Fruit fly (Drosophila melanogaster) whole organism, embryonic: Measurements from ENCODE around the gene bor.

Experiments
- Adf1 ChIP-seq: fragments of 200-800 bp; sonication (Bioruptor generic); IDR thresholded peaks from 2 replicates; pipeline ENCODE4 v1.3.6; 2022; ENCODE audit warnings: missing biosample characterization, missing genetic modification characterization
- CG10147 ChIP-seq: fragments of 200-800 bp; sonication (Bioruptor generic); optimal IDR thresholded peaks from 2 replicates; lab custom pipeline; 2019; ENCODE audit warnings: missing biosample characterization, mild to moderate bottlenecking, missing genetic modification characterization, moderate library complexity
- CG10979 ChIP-seq: fragments of 200-800 bp; sonication (Bioruptor generic); optimal IDR thresholded peaks from 2 replicates; lab custom pipeline; 2018; ENCODE audit warnings: missing biosample characterization, mild to moderate bottlenecking, missing genetic modification characterization, moderate library complexity
- CG11398 ChIP-seq: fragments of 200-800 bp; sonication (Bioruptor generic); optimal IDR thresholded peaks from 2 replicates; lab custom pipeline; 2016; ENCODE audit warnings: missing biosample characterization, missing genetic modification characterization
- CG11723 ChIP-seq: fragments of 200-800 bp; sonication (Bioruptor generic); optimal IDR thresholded peaks from 2 replicates; lab custom pipeline; 2017; ENCODE audit warnings: missing biosample characterization, mild to moderate bottlenecking, missing genetic modification characterization
- CG12155 ChIP-seq: fragments of 200-800 bp; sonication (Bioruptor generic); optimal IDR thresholded peaks from 3 replicates; lab custom pipeline; 2016; ENCODE audit warnings: missing biosample characterization, missing genetic modification characterization
- CG1603 ChIP-seq: fragments of 200-800 bp; sonication (Bioruptor generic); optimal IDR thresholded peaks from 2 replicates; lab custom pipeline; 2019; ENCODE audit warnings: missing biosample characterization, mild to moderate bottlenecking, missing genetic modification characterization, moderate library complexity
- CG17385 ChIP-seq: fragments of 200-800 bp; sonication (Bioruptor generic); optimal IDR thresholded peaks from 3 replicates; lab custom pipeline; 2018; ENCODE audit warnings: missing biosample characterization, mild to moderate bottlenecking, missing genetic modification characterization
- CG1792 ChIP-seq: fragments of 200-800 bp; sonication (Bioruptor generic); optimal IDR thresholded peaks from 2 replicates; lab custom pipeline; 2016; ENCODE audit warnings: missing biosample characterization, missing genetic modification characterization
- CG18619 ChIP-seq: fragments of 200-800 bp; sonication (Bioruptor generic); optimal IDR thresholded peaks from 3 replicates; lab custom pipeline; 2017; ENCODE audit warnings: missing biosample characterization, mild to moderate bottlenecking, missing genetic modification characterization
- CG3065 ChIP-seq: fragments of 200-800 bp; sonication (Bioruptor generic); optimal IDR thresholded peaks from 2 replicates; lab custom pipeline; 2016; ENCODE audit warnings: missing biosample characterization, missing genetic modification characterization
- CG31365 ChIP-seq: fragments of 200-800 bp; sonication (Bioruptor generic); optimal IDR thresholded peaks from 2 replicates; lab custom pipeline; 2018; ENCODE audit warnings: missing biosample characterization, mild to moderate bottlenecking, missing genetic modification characterization
- CG33557 ChIP-seq: fragments of 200-800 bp; sonication (Bioruptor generic); optimal IDR thresholded peaks from 2 replicates; lab custom pipeline; 2019; ENCODE audit warnings: missing biosample characterization, mild to moderate bottlenecking, missing genetic modification characterization, moderate library complexity
- CG6254 ChIP-seq: fragments of 200-800 bp; sonication (Bioruptor generic); optimal IDR thresholded peaks from 3 replicates; lab custom pipeline; 2017; ENCODE audit warnings: mild to moderate bottlenecking, missing biosample characterization, missing genetic modification reagents, missing genetic modification characterization
- CG6683 ChIP-seq: fragments of 200-800 bp; sonication (Bioruptor generic); optimal IDR thresholded peaks from 2 replicates; lab custom pipeline; 2017; ENCODE audit warnings: missing biosample characterization, mild to moderate bottlenecking, missing genetic modification characterization, missing genetic modification reagents
- CG8290 ChIP-seq, 3 experiments: fragments of 200-800 bp; sonication (Bioruptor generic); optimal IDR thresholded peaks; 2 replicates each; lab custom pipeline; 2016 to 2019; ENCODE audit warnings: missing biosample characterization in 3 of 3, missing genetic modification characterization in 3 of 3, mild to moderate bottlenecking in 2 of 3, moderate library complexity in 1 of 3
- CG8924 ChIP-seq: fragments of 200-800 bp; optimal IDR thresholded peaks from 3 replicates; lab custom pipeline; 2019; ENCODE audit warnings: missing biosample characterization, mild to moderate bottlenecking, missing genetic modification characterization, moderate library complexity
- CG9609 ChIP-seq: fragments of 200-800 bp; sonication (Bioruptor generic); optimal IDR thresholded peaks from 3 replicates; lab custom pipeline; 2016; ENCODE audit warnings: missing biosample characterization, missing genetic modification characterization
- D19B ChIP-seq: fragments of 200-800 bp; sonication (Bioruptor generic); optimal IDR thresholded peaks from 2 replicates; lab custom pipeline; 2017; ENCODE audit warnings: missing biosample characterization, mild to moderate bottlenecking, missing genetic modification characterization
- E2f1 ChIP-seq: fragments of 200-800 bp; sonication (Bioruptor generic); IDR thresholded peaks from 2 replicates; pipeline ENCODE4 v1.3.6; 2022; ENCODE audit warnings: missing biosample characterization, missing genetic modification characterization
- Ets65A ChIP-seq: fragments of 200-800 bp; sonication (Bioruptor generic); peaks from one replicate; lab custom pipeline; 2016; ENCODE audit warnings: missing biosample characterization, missing genetic modification characterization
- Hey ChIP-seq: fragments of 200-800 bp; sonication (Bioruptor generic); optimal IDR thresholded peaks from 3 replicates; lab custom pipeline; 2018; ENCODE audit warnings: missing biosample characterization, mild to moderate bottlenecking, missing genetic modification characterization
- Kr ChIP-seq: fragments of 200-800 bp; sonication (Bioruptor generic); optimal IDR thresholded peaks from 2 replicates; lab custom pipeline; 2017; ENCODE audit warnings: missing biosample characterization, mild to moderate bottlenecking, missing genetic modification characterization
- Lpt ChIP-seq: fragments of >200 bp; optimal IDR thresholded peaks from 2 replicates; lab custom pipeline; 2018; ENCODE audit warnings: missing biosample characterization, missing genetic modification characterization
- MBD-R2 ChIP-seq: fragments of 200-800 bp; sonication (Bioruptor generic); IDR thresholded peaks from 2 replicates; pipeline ENCODE4 v1.3.6; 2022; ENCODE audit warnings: missing biosample characterization, missing genetic modification characterization
- Mad ChIP-seq: fragments of 200-800 bp; sonication (Bioruptor generic); optimal IDR thresholded peaks from 2 replicates; lab custom pipeline; 2016; ENCODE audit warnings: missing biosample characterization, missing genetic modification characterization
- NK7.1 ChIP-seq: fragments of 200-800 bp; sonication (Bioruptor generic); optimal IDR thresholded peaks from 3 replicates; lab custom pipeline; 2016; ENCODE audit warnings: missing biosample characterization, missing genetic modification characterization
- Nf-YB ChIP-seq: fragments of 200-800 bp; sonication (Bioruptor generic); optimal IDR thresholded peaks from 3 replicates; lab custom pipeline; 2019; ENCODE audit warnings: missing biosample characterization, mild to moderate bottlenecking, missing genetic modification characterization, moderate library complexity
- bcd ChIP-seq: fragments of 200-800 bp; sonication (Bioruptor generic); optimal IDR thresholded peaks from 2 replicates; lab custom pipeline; 2017; ENCODE audit warnings: missing biosample characterization, mild to moderate bottlenecking, missing genetic modification characterization
- cato ChIP-seq: fragments of 200-800 bp; sonication (Bioruptor generic); optimal IDR thresholded peaks from 2 replicates; lab custom pipeline; 2016; ENCODE audit warnings: missing biosample characterization, missing genetic modification characterization, borderline replicate concordance
- chn ChIP-seq: fragments of 200-800 bp; sonication (Bioruptor generic); optimal IDR thresholded peaks from 2 replicates; lab custom pipeline; 2016; ENCODE audit warnings: missing biosample characterization, missing genetic modification characterization
- exex ChIP-seq: fragments of 200-800 bp; sonication (Bioruptor generic); optimal IDR thresholded peaks from 4 replicates; lab custom pipeline; 2018; ENCODE audit warnings: missing biosample characterization, mild to moderate bottlenecking, missing genetic modification characterization, moderate library complexity
- gcm ChIP-seq: fragments of 200-800 bp; sonication (Bioruptor generic); optimal IDR thresholded peaks from 2 replicates; lab custom pipeline; 2019; ENCODE audit warnings: missing biosample characterization, mild to moderate bottlenecking, missing genetic modification characterization, moderate library complexity
- gcm2 ChIP-seq: fragments of 200-800 bp; sonication (Bioruptor generic); optimal IDR thresholded peaks from 2 replicates; lab custom pipeline; 2016; ENCODE audit warnings: missing biosample characterization, missing genetic modification characterization
- hb ChIP-seq: fragments of 200-800 bp; sonication (Bioruptor generic); IDR thresholded peaks from 3 replicates; pipeline ENCODE4 v1.3.6; 2022; ENCODE audit warnings: missing biosample characterization, missing genetic modification characterization; ENCODE audit not compliant: partially characterized antibody
- ken ChIP-seq: fragments of 200-800 bp; sonication (Bioruptor generic); IDR thresholded peaks from 3 replicates; pipeline ENCODE4 v1.3.6; 2022; ENCODE audit warnings: missing biosample characterization, missing genetic modification characterization
- klu ChIP-seq: fragments of 200-800 bp; sonication (Bioruptor generic); IDR thresholded peaks from 2 replicates; pipeline ENCODE4 v1.3.6; 2022; ENCODE audit warnings: missing biosample characterization, missing genetic modification characterization
- nerfin-1 ChIP-seq: fragments of 200-800 bp; sonication (Bioruptor generic); optimal IDR thresholded peaks from 3 replicates; lab custom pipeline; 2019; ENCODE audit warnings: missing biosample characterization, mild to moderate bottlenecking, missing genetic modification characterization, moderate library complexity
- nerfin-2 ChIP-seq: fragments of 200-800 bp; sonication (Bioruptor generic); IDR thresholded peaks from 2 replicates; pipeline ENCODE4 v1.3.6; 2022; ENCODE audit warnings: missing biosample characterization, missing genetic modification characterization; ENCODE audit not compliant: partially characterized antibody
- p53 ChIP-seq: fragments of 200-800 bp; sonication (Bioruptor generic); optimal IDR thresholded peaks from 2 replicates; lab custom pipeline; 2016; ENCODE audit warnings: missing biosample characterization, missing genetic modification characterization
- rib ChIP-seq: fragments of 200-800 bp; sonication (Bioruptor generic); IDR thresholded peaks from 2 replicates; pipeline ENCODE4 v1.3.6; 2022; ENCODE audit warnings: missing biosample characterization, missing genetic modification characterization
- sens-2 ChIP-seq: fragments of 200-800 bp; sonication (Bioruptor generic); IDR thresholded peaks from 2 replicates; pipeline ENCODE4 v1.3.6; 2022; ENCODE audit warnings: missing biosample characterization, missing genetic modification characterization
- sr ChIP-seq: fragments of 200-800 bp; sonication (Bioruptor generic); IDR thresholded peaks from 3 replicates; pipeline ENCODE4 v1.3.6; 2022; ENCODE audit warnings: missing biosample characterization, missing genetic modification characterization
- sug ChIP-seq: fragments of 200-800 bp; optimal IDR thresholded peaks from 2 replicates; lab custom pipeline; 2019; ENCODE audit warnings: missing biosample characterization, mild to moderate bottlenecking, missing genetic modification characterization, moderate library complexity
- toy ChIP-seq: fragments of 200-800 bp; sonication (Bioruptor generic); IDR thresholded peaks from 2 replicates; pipeline ENCODE4 v1.3.6; 2022; ENCODE audit warnings: missing biosample characterization, missing genetic modification characterization
- twi ChIP-seq: fragments of 200-800 bp; optimal IDR thresholded peaks from 2 replicates; lab custom pipeline; 2019; ENCODE audit warnings: missing biosample characterization, mild to moderate bottlenecking, missing genetic modification characterization, moderate library complexity

Gene bor

DNA sequence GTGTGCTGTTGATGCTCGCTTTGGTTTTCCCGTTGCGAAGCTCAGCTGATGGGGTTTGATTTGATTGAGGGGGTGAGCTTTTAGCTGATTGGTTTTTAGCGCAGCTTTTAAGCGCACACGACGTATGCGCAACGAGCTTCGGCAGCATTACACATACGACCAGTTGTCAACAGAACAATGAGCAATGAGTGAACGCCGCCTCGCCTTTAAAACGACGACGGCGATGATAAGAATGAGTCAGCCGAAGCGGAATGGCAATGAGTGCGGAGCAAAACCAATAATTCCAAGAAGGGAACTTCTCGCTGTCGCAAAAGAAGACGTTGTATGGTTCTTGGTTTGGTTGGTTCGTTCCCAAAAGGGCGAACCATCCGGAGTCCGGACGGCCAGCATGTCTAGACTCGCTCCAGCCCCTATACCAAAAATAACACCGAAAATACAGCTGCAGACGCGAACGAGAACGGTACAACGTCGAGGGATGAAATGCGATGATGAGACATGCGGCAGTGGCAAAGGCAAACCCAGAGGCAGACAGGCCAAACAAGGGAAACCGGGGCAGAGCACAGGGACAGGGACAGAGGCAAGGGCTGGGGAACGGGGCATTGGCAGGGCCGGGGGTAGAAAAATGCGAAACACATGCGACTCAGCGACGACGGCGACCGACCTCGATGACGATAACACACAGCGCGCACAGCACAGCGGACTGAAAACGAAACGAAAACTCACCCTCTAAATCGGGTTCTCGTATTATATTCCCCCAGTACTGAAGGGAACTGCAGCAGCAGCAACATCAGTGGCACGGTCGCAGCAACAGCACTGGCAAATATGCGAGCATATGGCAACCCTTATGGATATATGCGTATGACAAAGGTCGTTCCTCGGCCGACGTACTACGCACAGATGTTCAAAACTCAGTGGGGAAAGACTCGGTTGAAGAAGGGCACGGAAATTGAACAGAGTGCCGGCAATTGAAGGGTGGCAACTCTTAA lies 9.0 kb downstream of the bor start (continued):
- TF ChIP-seq nerfin-2 (GFP tag; lab: Robert Waterston, UW) (no peak), CG18619 (GFP tag; lab: Kevin White, UChicago) (no peak), rib (GFP tag; lab: Robert Waterston, UW) (no peak), exex (tag; lab: Kevin White, UChicago) (peak; percentile 53), CG31365 (tag; lab: Kevin White, UChicago) (peak; percentile 27), sug (tag; lab: Kevin White, UChicago) (peak; percentile 17), CG10979 (tag; lab: Kevin White, UChicago) (peak; percentile 61), cato (GFP tag; lab: Kevin White, UChicago) (no peak), Nf-YB (no peak), CG8290 (GFP tag; optimal IDR thresholded peaks at IDR 0.05; lab: Kevin White, UChicago) (peak; percentile 45), CG8290 (tag; optimal IDR thresholded peaks at IDR 0.05; lab: Kevin White, UChicago) (peak; percentile 2 to 66), hb (GFP tag; lab: Robert Waterston, UW) (no peak), CG6683 (GFP tag; lab: Kevin White, UChicago) (no peak), Adf1 (GFP tag; lab: Robert Waterston, UW) (no peak), nerfin-1 (tag; lab: Kevin White, UChicago) (peak; percentile 20), CG8924 (tag; lab: Kevin White, UChicago) (peak; percentile 25), NK7.1 (GFP tag; lab: Kevin White, UChicago) (no peak), toy (GFP tag; lab: Robert Waterston, UW) (no peak), CG33557 (no peak), sens-2 (GFP tag; lab: Robert Waterston, UW) (no peak), ken (GFP tag; lab: Robert Waterston, UW) (no peak), sr (GFP tag; lab: Robert Waterston, UW) (no peak), p53 (GFP tag; lab: Kevin White, UChicago) (peak; percentile 27), CG11398 (GFP tag; lab: Kevin White, UChicago) (no peak), CG12155 (GFP tag; lab: Kevin White, UChicago) (no peak), CG1603 (tag; lab: Kevin White, UChicago) (peak; percentile 14), E2f1 (GFP tag; lab: Robert Waterston, UW) (no peak), CG1792 (GFP tag; lab: Kevin White, UChicago) (peak; percentile 21), Ets65A (peak; percentile 11), Mad (GFP tag; lab: Kevin White, UChicago) (peak; percentile 1), Hey (tag; lab: Kevin White, UChicago) (peak; percentile 39), klu (GFP tag; lab: Robert Waterston, UW) (no peak), CG17385 (GFP tag; lab: Kevin White, UChicago) (peak; percentile 9), CG11723 (GFP tag; lab: Kevin White, UChicago) (no peak), CG6254 (GFP tag; lab: Kevin White, UChicago) (peak; percentile 42), Kr (GFP tag; lab: Kevin White, UChicago) (peak; percentile 23), twi (peak; percentile 98), bcd (GFP tag; lab: Kevin White, UChicago) (peak; percentile 10), CG3065 (GFP tag; lab: Kevin White, UChicago) (no peak), chn (GFP tag; lab: Kevin White, UChicago) (peak; percentile 34), D19B (GFP tag; lab: Kevin White, UChicago) (no peak), gcm (peak; percentile 43), CG9609 (GFP tag; lab: Kevin White, UChicago) (no peak), gcm2 (GFP tag; lab: Kevin White, UChicago) (no peak), MBD-R2 (GFP tag; lab: Robert Waterston, UW) (no peak), Lpt (GFP tag; lab: Kevin White, UChicago) (peak; percentile 56), CG10147 (GFP tag; lab: Kevin White, UChicago) (peak; percentile 22)
